Worm (Caenorhabditis elegans) whole organism, L3 larva: ENCODE data around the gene F53C3.4.

ENCODE experiments used
- fos-1 ChIP-seq: fragments of 150-350 bp; optimal IDR thresholded peaks from 2 replicates; lab custom pipeline; 2014; ENCODE audit warnings: missing biosample characterization, missing genetic modification characterization
- nhr-12 ChIP-seq: fragments of 150-350 bp; optimal IDR thresholded peaks from 2 replicates; lab custom pipeline; 2014; ENCODE audit warnings: missing biosample characterization, missing genetic modification characterization
- nhr-28 ChIP-seq: fragments of 150-350 bp; optimal IDR thresholded peaks from 2 replicates; lab custom pipeline; 2014; ENCODE audit warnings: missing biosample characterization, missing genetic modification characterization
- nhr-77 ChIP-seq: fragments of 150-350 bp; optimal IDR thresholded peaks from 2 replicates; lab custom pipeline; 2014; ENCODE audit warnings: missing biosample characterization, missing genetic modification characterization
- pqm-1 ChIP-seq: fragments of 150-350 bp; optimal IDR thresholded peaks from 2 replicates; lab custom pipeline; 2017; ENCODE audit warnings: missing biosample characterization, missing genetic modification characterization, inconsistent platforms
- snpc-4 ChIP-seq: fragments of 150-350 bp; optimal IDR thresholded peaks from 2 replicates; lab custom pipeline; 2014; ENCODE audit warnings: missing biosample characterization, missing genetic modification characterization
- ztf-11 ChIP-seq: fragments of 150-350 bp; optimal IDR thresholded peaks from 2 replicates; lab custom pipeline; 2014; ENCODE audit warnings: missing biosample characterization, missing genetic modification characterization

DNA sequence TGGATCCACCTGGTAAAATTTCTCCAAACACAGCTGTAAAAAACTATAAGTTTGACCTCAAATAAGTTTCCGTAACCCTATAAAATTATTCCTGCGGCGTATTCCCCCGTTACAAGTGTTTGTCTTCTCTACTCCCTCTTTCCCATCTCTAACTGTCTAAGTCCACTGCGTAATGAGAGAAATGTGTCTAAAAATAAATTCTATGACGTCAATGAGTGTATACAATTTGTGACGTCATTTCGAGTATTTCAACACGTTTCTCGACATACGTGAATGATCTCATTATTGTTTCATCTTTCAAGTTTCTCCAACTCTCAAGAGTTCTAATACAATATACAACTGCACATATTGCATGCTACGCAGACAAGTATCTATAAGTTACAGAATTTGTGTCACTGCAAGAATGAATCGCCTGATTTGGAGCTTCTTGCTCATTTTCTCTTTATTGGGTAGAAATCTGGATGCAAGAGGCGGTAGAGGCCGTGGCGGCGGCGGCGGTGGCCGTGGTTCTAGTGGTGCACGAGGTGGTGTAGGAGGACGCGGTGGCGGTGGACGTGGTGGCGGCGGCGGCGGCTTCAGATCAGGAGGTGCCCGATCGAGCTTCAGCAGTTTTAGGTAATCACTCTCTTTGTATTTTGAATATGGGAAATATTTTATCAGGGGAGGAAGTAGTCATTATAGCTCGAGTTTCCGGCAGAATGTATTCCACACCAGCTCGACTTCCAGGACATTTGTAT is 3.3 kb upstream of the F53C3.4 start, which contains the start of gene F53C3.6:
- TF ChIP-seq fos-1 (no peak), nhr-28 (no peak), pqm-1 (tag; lab: Kevin White, UChicago) (peak; percentile 16), nhr-77 (tag; lab: Kevin White, UChicago) (no peak), nhr-12 (tag; lab: Kevin White, UChicago) (no peak), snpc-4 (tag; lab: Kevin White, UChicago) (no peak), ztf-11 (tag; lab: Kevin White, UChicago) (no peak)
